Worm (Caenorhabditis elegans) whole organism, L4 larva: ENCODE measurements around the gene B0524.6.
"Not testable (repeated sequence)": the region's sequence is repeated elsewhere in the genome, so short reads cannot be mapped to it uniquely, and the experiment has no call there.

Experiments
- Y5F2A.4 ChIP-seq: fragments of 200-800 bp; sonication (Bioruptor generic); optimal IDR thresholded peaks from 2 replicates; lab custom pipeline; 2018; ENCODE audit warnings: mild to moderate bottlenecking, missing genetic modification characterization, missing compliant biosample characterization
- ceh-62 ChIP-seq: sonication (generic microtip); optimal IDR thresholded peaks from 2 replicates; lab custom pipeline; 2017; ENCODE audit warnings: missing biosample characterization, missing genetic modification characterization
- daf-12 ChIP-seq: fragments of 150-350 bp; optimal IDR thresholded peaks from 2 replicates; lab custom pipeline; 2014; ENCODE audit warnings: missing biosample characterization, missing genetic modification reagents, missing genetic modification characterization
- egl-27 ChIP-seq: sonication (generic microtip); optimal IDR thresholded peaks from 3 replicates; lab custom pipeline; 2017; ENCODE audit warnings: missing biosample characterization, missing genetic modification reagents, missing genetic modification characterization
- hif-1 ChIP-seq, 2 experiments: sonication (generic microtip); optimal IDR thresholded peaks; 2 replicates each; lab custom pipeline; 2016 to 2017; ENCODE audit warnings: missing compliant biosample characterization in 2 of 2, missing genetic modification characterization in 2 of 2, missing genetic modification reagents in 2 of 2, missing genotype in 2 of 2, mild to moderate bottlenecking in 1 of 2
- nhr-11 ChIP-seq: fragments of 150-350 bp; optimal IDR thresholded peaks from 2 replicates; lab custom pipeline; 2014; ENCODE audit warnings: missing biosample characterization, missing genetic modification characterization
- nhr-41 ChIP-seq: fragments of 200-800 bp; sonication (Bioruptor generic); IDR thresholded peaks from 2 replicates; pipeline ENCODE4 v1.3.6; 2022; ENCODE audit warnings: missing genetic modification reagents, missing genetic modification characterization, missing compliant biosample characterization
- spr-3 ChIP-seq: fragments of 200-800 bp; sonication (Bioruptor generic); optimal IDR thresholded peaks from 2 replicates; lab custom pipeline; 2018; ENCODE audit warnings: mild to moderate bottlenecking, missing genetic modification characterization, missing compliant biosample characterization
- unc-62 ChIP-seq, 3 experiments: fragments of 150-350 bp in 1 of 3; sonication (generic microtip); optimal IDR thresholded peaks in 2 of 3; peaks in 1 of 3; 1 replicate in 1 of 3; 2 replicates in 2 of 3; lab custom pipeline; 2014 to 2017; ENCODE audit warnings: missing biosample characterization in 3 of 3, missing genetic modification characterization in 3 of 3, missing genetic modification reagents in 3 of 3, missing genotype in 1 of 3
- ztf-7 ChIP-seq: fragments of 150-350 bp; optimal IDR thresholded peaks from 2 replicates; lab custom pipeline; 2014; ENCODE audit warnings: missing biosample characterization, missing genetic modification characterization

DNA sequence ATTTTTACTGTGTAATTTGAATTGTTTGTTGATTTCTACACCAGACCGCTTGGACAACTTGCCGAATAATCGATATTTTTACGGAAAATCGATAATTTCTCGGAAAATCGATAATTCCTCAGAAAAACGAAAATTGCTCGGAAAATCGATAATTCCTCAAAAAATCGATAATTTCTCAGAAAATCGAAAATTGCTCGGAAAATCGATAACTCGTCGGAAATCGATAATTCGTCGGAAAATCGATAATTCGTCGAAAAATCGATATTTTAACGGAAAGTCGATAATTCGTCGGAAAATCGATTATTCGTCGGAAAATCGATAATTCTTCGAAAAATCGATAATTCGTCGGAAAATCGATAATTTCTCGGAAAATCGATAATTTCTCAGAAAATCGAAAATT, 13.3 kb downstream of the B0524.6 start:
- TF ChIP-seq daf-12; spr-3 (GFP tag; lab: Kevin White, UChicago); Y5F2A.4 (GFP tag; lab: Kevin White, UChicago); unc-62 (GFP tag; optimal IDR thresholded peaks at IDR 0.05 in 1 of 2; lab: Kevin White, UChicago); unc-62 (tag; optimal IDR thresholded peaks at IDR 0.05; lab: Kevin White, UChicago); hif-1 (tag; optimal IDR thresholded peaks at IDR 0.05; lab: Kevin White, UChicago); egl-27 (tag; lab: Kevin White, UChicago); ztf-7 (tag; lab: Kevin White, UChicago); ceh-62 (tag; lab: Kevin White, UChicago); nhr-11 (tag; lab: Kevin White, UChicago); nhr-41 (GFP tag; lab: Robert Waterston, UW): not testable (repeated sequence)
